Worm (Caenorhabditis elegans): ENCODE measurements around the gene F53F1.2.

DNA sequence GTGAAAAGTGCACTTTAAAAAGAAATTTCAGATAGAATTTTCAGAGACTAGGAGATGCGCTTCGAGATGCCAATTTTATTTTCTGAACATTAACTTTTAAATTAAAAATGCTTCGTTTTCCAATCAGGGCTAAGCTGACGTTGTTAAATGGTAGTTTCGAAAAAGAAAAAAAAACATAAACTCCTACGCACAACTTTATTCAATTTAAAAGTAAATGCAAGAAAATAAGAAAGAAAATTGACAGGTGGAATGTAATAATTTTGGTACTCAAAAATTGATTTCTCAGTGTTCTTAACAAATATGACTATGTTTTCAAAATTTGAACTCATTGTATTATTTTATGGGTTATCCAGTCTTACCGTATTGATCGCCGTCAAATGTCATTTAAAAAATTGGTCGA lies 46.7 kb downstream of the F53F1.2 start, which contains the start of gene lurp-2:
- TF ChIP-seq B0310.2 (tag; optimal IDR thresholded peaks at IDR 0.05) (no peak), hmg-4 (GFP tag; optimal IDR thresholded peaks at IDR 0.05) (no peak), ceh-36 (tag; optimal IDR thresholded peaks at IDR 0.05) (no peak), hmbx-1 (tag; optimal IDR thresholded peaks at IDR 0.05) (no peak), ama-1 (optimal IDR thresholded peaks at IDR 0.05) (no peak), tbx-11 (GFP tag; IDR thresholded peaks at IDR 0.05) (no peak), sea-1 (GFP tag; conservative IDR thresholded peaks at IDR 0.05) (no peak), hnd-1 (tag; optimal IDR thresholded peaks at IDR 0.05) (no peak), flt-1 (GFP tag; IDR thresholded peaks at IDR 0.05) (no peak), ets-7 (tag; optimal IDR thresholded peaks at IDR 0.05) (no peak), aly-1 (tag; optimal IDR thresholded peaks at IDR 0.05) (no peak)

All from whole organism, early embryonic.